Worm (Caenorhabditis elegans) whole organism, young adult: ENCODE results near the gene C34E7.3.

Experiments
- F49E8.2 ChIP-seq: sonication (generic microtip); optimal IDR thresholded peaks from 3 replicates; lab custom pipeline; 2017; ENCODE audit warnings: missing genetic modification characterization, mild to moderate bottlenecking, missing compliant biosample characterization, antibody characterized with exemption, moderate library complexity; ENCODE audit not compliant: insufficient read depth
- athp-1 ChIP-seq: sonication (generic microtip); optimal IDR thresholded peaks from 2 replicates; lab custom pipeline; 2017; ENCODE audit warnings: mild to moderate bottlenecking, missing genetic modification characterization, missing compliant biosample characterization
- efl-1 ChIP-seq: fragments of 150-350 bp; optimal IDR thresholded peaks from 2 replicates; lab custom pipeline; 2014; ENCODE audit warnings: missing biosample characterization, missing genetic modification reagents, missing genetic modification characterization
- hlh-26 ChIP-seq: fragments of 200-800 bp; sonication (Bioruptor generic); conservative IDR thresholded peaks from 2 replicates; pipeline ENCODE4 v1.3.6; 2022; ENCODE audit warnings: missing genetic modification reagents, missing genetic modification characterization, missing compliant biosample characterization

ce11 chrX:12913398-12914071 lies 16.5 kb upstream of the C34E7.3 start:
- TF ChIP-seq hlh-26 (no peak), athp-1 (tag; lab: Kevin White, UChicago) (no peak), F49E8.2 (tag; lab: Kevin White, UChicago) (no peak), efl-1 (GFP tag; lab: Kevin White, UChicago) (no peak)
